Fruit fly (Drosophila melanogaster) whole organism, embryonic: ENCODE results near the gene CG9760.
A peak's percentile ranks its signal among the peaks of the same experiment; 100 is the strongest.

ENCODE experiments used
- Ada2b ChIP-seq: fragments of 200-800 bp; sonication (Bioruptor generic); IDR thresholded peaks from 2 replicates; pipeline ENCODE4 v1.3.6; 2022; ENCODE audit warnings: missing biosample characterization, missing genetic modification characterization
- Awh ChIP-seq: fragments of 200-800 bp; sonication (Bioruptor generic); IDR thresholded peaks from 2 replicates; pipeline ENCODE4, ENCODE4 v1.3.6; 2022; ENCODE audit warnings: missing biosample characterization, missing genetic modification characterization
- CG1602 ChIP-seq: fragments of 200-800 bp; sonication (Bioruptor generic); optimal IDR thresholded peaks from 3 replicates; lab custom pipeline; 2016; ENCODE audit warnings: missing biosample characterization, missing genetic modification characterization
- CG17802 ChIP-seq: fragments of 200-800 bp; sonication (Bioruptor generic); optimal IDR thresholded peaks from 2 replicates; lab custom pipeline; 2018; ENCODE audit warnings: missing biosample characterization, mild to moderate bottlenecking, missing genetic modification characterization, moderate library complexity
- CG2199 ChIP-seq: fragments of 200-800 bp; sonication (Bioruptor generic); IDR thresholded peaks from 3 replicates; pipeline ENCODE4 v1.3.6; 2022; ENCODE audit warnings: missing biosample characterization, missing genetic modification characterization
- CG8281 ChIP-seq: fragments of 200-800 bp; sonication (Bioruptor generic); optimal IDR thresholded peaks from 2 replicates; lab custom pipeline; 2018; ENCODE audit warnings: missing biosample characterization, mild to moderate bottlenecking, missing genetic modification characterization, moderate library complexity
- HLHmδ ChIP-seq: fragments of 200-800 bp; sonication (Bioruptor generic); optimal IDR thresholded peaks from 2 replicates; lab custom pipeline; 2018; ENCODE audit warnings: missing biosample characterization, mild to moderate bottlenecking, missing genetic modification characterization, moderate library complexity
- Hmr ChIP-seq: fragments of 200-800 bp; sonication (Bioruptor generic); optimal IDR thresholded peaks from 3 replicates; lab custom pipeline; 2017; ENCODE audit warnings: mild to moderate bottlenecking, missing biosample characterization, missing genetic modification reagents, missing genetic modification characterization
- Lpt ChIP-seq: fragments of >200 bp; optimal IDR thresholded peaks from 2 replicates; lab custom pipeline; 2018; ENCODE audit warnings: missing biosample characterization, missing genetic modification characterization
- ap ChIP-seq: fragments of 200-800 bp; sonication (Bioruptor generic); IDR thresholded peaks from 2 replicates; pipeline ENCODE4 v1.3.6; 2022; ENCODE audit warnings: missing biosample characterization, missing genetic modification characterization
- chinmo ChIP-seq: fragments of 200-800 bp; sonication (Bioruptor generic); IDR thresholded peaks from 4 replicates; pipeline ENCODE4 v1.3.6; 2022; ENCODE audit warnings: missing biosample characterization, missing genetic modification characterization; ENCODE audit not compliant: partially characterized antibody
- da ChIP-seq: fragments of 200-800 bp; sonication (Bioruptor generic); optimal IDR thresholded peaks from 2 replicates; lab custom pipeline; 2016; ENCODE audit warnings: missing biosample characterization, missing genetic modification characterization
- dpn ChIP-seq, 2 experiments: fragments of 200-800 bp; sonication (Bioruptor generic); optimal IDR thresholded peaks; 3 replicates each; lab custom pipeline; 2016; ENCODE audit warnings: missing biosample characterization in 2 of 2, missing genetic modification characterization in 2 of 2
- fd102C ChIP-seq: fragments of 200-800 bp; sonication (Bioruptor generic); optimal IDR thresholded peaks from 2 replicates; lab custom pipeline; 2018; ENCODE audit warnings: missing biosample characterization, mild to moderate bottlenecking, missing genetic modification characterization, moderate library complexity
- ham ChIP-seq: fragments of 200-800 bp; sonication (Bioruptor generic); IDR thresholded peaks from 2 replicates; pipeline ENCODE4 v1.3.6; 2022; ENCODE audit warnings: missing biosample characterization, missing genetic modification characterization
- mirr ChIP-seq: fragments of 200-800 bp; sonication (Bioruptor generic); optimal IDR thresholded peaks from 3 replicates; lab custom pipeline; 2018; ENCODE audit warnings: missing biosample characterization, mild to moderate bottlenecking, missing genetic modification characterization
- sd ChIP-seq: fragments of 200-800 bp; sonication (Bioruptor generic); optimal IDR thresholded peaks from 3 replicates; lab custom pipeline; 2018; ENCODE audit warnings: missing biosample characterization, mild to moderate bottlenecking, missing genetic modification characterization, moderate library complexity
- sens ChIP-seq: fragments of 200-800 bp; sonication (Bioruptor generic); peaks from one replicate; lab custom pipeline; 2016; ENCODE audit warnings: missing biosample characterization, missing genetic modification characterization
- sqz ChIP-seq: fragments of 200-800 bp; sonication (Bioruptor generic); optimal IDR thresholded peaks from 3 replicates; lab custom pipeline; 2018; ENCODE audit warnings: missing biosample characterization, mild to moderate bottlenecking, missing genetic modification characterization
- vvl ChIP-seq: fragments of 200-800 bp; sonication (Bioruptor generic); IDR thresholded peaks from 2 replicates; pipeline ENCODE4 v1.3.6; 2022; ENCODE audit warnings: missing biosample characterization, missing genetic modification characterization

CG9760 gene

DNA sequence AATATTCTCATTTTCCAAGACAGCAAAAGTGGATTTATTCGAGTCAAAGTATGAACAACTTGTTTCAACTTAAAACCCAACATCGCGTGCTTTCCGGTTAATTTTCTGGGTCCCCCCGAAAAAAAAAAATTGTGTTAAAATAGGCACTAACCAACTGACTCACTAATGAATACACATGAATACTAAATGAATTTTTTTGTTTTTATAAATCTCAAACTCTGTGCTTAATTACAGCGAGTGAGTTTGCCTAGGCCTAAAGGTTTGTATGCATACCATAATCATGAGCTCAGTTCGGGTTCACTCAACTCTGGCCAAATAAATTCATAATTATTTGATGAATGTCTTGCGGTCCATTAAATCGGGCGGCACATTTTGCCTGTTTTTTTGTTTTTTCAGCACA is 56.2 kb downstream of the CG9760 start:
- TF ChIP-seq mirr (GFP tag; lab: Kevin White, UChicago): no peak
- TF ChIP-seq fd102C: no peak
- TF ChIP-seq da (GFP tag; lab: Kevin White, UChicago): no peak
- 0 out of 4 replicates have a peak, but pooled peaks have one; percentile 62 for TF ChIP-seq chinmo (GFP tag; lab: Robert Waterston, UW)
- no peak for TF ChIP-seq ham (GFP tag; lab: Robert Waterston, UW)
- TF ChIP-seq sens (GFP tag; lab: Kevin White, UChicago): peak; percentile 56
- TF ChIP-seq sqz: peak; percentile 70
- no peak for TF ChIP-seq Hmr (GFP tag; lab: Kevin White, UChicago)
- TF ChIP-seq Awh (GFP tag; lab: Robert Waterston, UW): peak; percentile 52; the same call in 1 of the 2 replicates
- TF ChIP-seq Ada2b: no peak
- TF ChIP-seq Lpt (GFP tag; lab: Kevin White, UChicago): no peak
- TF ChIP-seq ap (GFP tag; lab: Robert Waterston, UW): no peak
- TF ChIP-seq CG8281 (tag; lab: Kevin White, UChicago): no peak
- TF ChIP-seq CG1602 (GFP tag; lab: Kevin White, UChicago): no peak
- no peak for TF ChIP-seq CG17802
- no peak for TF ChIP-seq CG2199
- peak; percentile 53; the same call in 1 of the 2 replicates for TF ChIP-seq vvl (GFP tag; lab: Robert Waterston, UW)
- no peak for TF ChIP-seq HLHmδ (GFP tag; lab: Kevin White, UChicago)
- TF ChIP-seq sd (tag; lab: Kevin White, UChicago): peak; percentile 43
- TF ChIP-seq dpn (GFP tag; optimal IDR thresholded peaks at IDR 0.05; lab: Kevin White, UChicago): no peak
